Fruit fly (Drosophila melanogaster): ENCODE measurements around the gene Adat1.

The Adat1 gene

dm6 chr2L:13811323-13811722, at the start of gene Adat1, which contains the start of gene CG16865:
Gene Adat1, minus strand, starts transcription at chr2L:13811474.
Gene CG16865, plus strand, starts transcription at chr2L:13811522.
- no peak for TF ChIP-seq noc (tag; optimal IDR thresholded peaks at IDR 0.05)

dm6 chr2L:13851098-13851497, 39.8 kb upstream of the Adat1 start:
- no peak for TF ChIP-seq noc (tag; optimal IDR thresholded peaks at IDR 0.05)

- TF ChIP-seq noc (tag; optimal IDR thresholded peaks at IDR 0.05) = no peak
Measured at dm6 chr2L:13849125-13849524, 37.9 kb upstream of the Adat1 start, which contains the start of gene CG7968. Gene CG7968, plus strand, starts transcription at chr2L:13849400.

dm6 chr2L:13847625-13848024, 36.4 kb upstream of the Adat1 start, which contains the start of gene CG7953:
Gene CG7953, plus strand, starts transcription at chr2L:13847925.
- no peak for TF ChIP-seq noc (tag; optimal IDR thresholded peaks at IDR 0.05)

- no peak for TF ChIP-seq noc (tag; optimal IDR thresholded peaks at IDR 0.05)
Measured at dm6 chr2L:13846239-13846802, 35.0 kb upstream of the Adat1 start, which contains the start of gene CG7916. Gene CG7916, plus strand, starts transcription at chr2L:13846752.

dm6 chr2L:13845178-13845577, 33.9 kb upstream of the Adat1 start, which contains the start of gene CG8997:
Gene CG8997, minus strand, starts transcription at chr2L:13845325.
- no peak for TF ChIP-seq noc (tag; optimal IDR thresholded peaks at IDR 0.05)

- peak; percentile 92 for TF ChIP-seq noc (tag; optimal IDR thresholded peaks at IDR 0.05)
Measured at dm6 chr2L:13843692-13844284, 32.5 kb upstream of the Adat1 start, which contains the start of gene CG33306. Gene CG33306, minus strand, starts transcription at chr2L:13843742.

dm6 chr2L:13842572-13842971, 31.3 kb upstream of the Adat1 start:
- no peak for TF ChIP-seq noc (tag; optimal IDR thresholded peaks at IDR 0.05)

- no peak for TF ChIP-seq noc (tag; optimal IDR thresholded peaks at IDR 0.05)
Measured at dm6 chr2L:13842078-13842477, 30.8 kb upstream of the Adat1 start.

dm6 chr2L:13841508-13841907, 30.2 kb upstream of the Adat1 start, which contains the start of gene CG33307:
Gene CG33307, minus strand, starts transcription at chr2L:13841520.
- TF ChIP-seq noc (tag; optimal IDR thresholded peaks at IDR 0.05) = peak; percentile 61

- peak; percentile 82 for TF ChIP-seq noc (tag; optimal IDR thresholded peaks at IDR 0.05)
Measured at dm6 chr2L:13839744-13840151, 28.5 kb upstream of the Adat1 start.

- peak; percentile 53 for TF ChIP-seq noc (tag; optimal IDR thresholded peaks at IDR 0.05)
Measured at dm6 chr2L:13838647-13839390, 27.5 kb upstream of the Adat1 start.

- TF ChIP-seq noc (tag; optimal IDR thresholded peaks at IDR 0.05) = no peak
Measured at dm6 chr2L:13837579-13837978, 26.3 kb upstream of the Adat1 start.

dm6 chr2L:13835959-13836358, 24.7 kb upstream of the Adat1 start:
- TF ChIP-seq noc (tag; optimal IDR thresholded peaks at IDR 0.05) = no peak

dm6 chr2L:13835002-13835910, 24.0 kb upstream of the Adat1 start, which contains the start of the genes mRpS23 and CenG1A:
Gene mRpS23, minus strand, starts transcription at chr2L:13835072.
Gene CenG1A, plus strand, starts transcription at chr2L:13835564.
- peak; percentile 99 for TF ChIP-seq noc (tag; optimal IDR thresholded peaks at IDR 0.05)

Measured in whole organism, larva.